Worm (Caenorhabditis elegans): Measurements from ENCODE around the gene ocr-2.

DNA sequence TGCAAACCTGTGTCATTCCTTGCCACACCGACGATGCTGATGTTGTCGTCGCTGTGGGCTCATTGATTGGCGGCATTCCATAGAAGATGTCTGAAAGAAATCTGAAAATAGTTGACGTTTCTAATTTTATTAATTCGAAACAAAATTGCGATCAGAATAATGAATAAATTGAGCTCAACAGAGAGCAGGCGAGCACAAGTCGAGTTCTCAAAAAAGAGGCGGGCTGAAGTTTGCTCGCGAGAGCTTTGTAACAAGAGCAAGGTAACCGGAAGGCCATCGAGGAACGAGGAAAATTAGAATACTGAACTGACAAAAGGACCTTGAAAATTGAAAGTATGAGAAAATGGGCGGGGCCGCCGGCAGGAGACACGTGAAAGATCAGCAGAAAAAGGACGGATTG, 16.6 kb upstream of the ocr-2 start, which contains the start of gene nhr-66:
- TF ChIP-seq W03F9.2 (tag; optimal IDR thresholded peaks at IDR 0.05) (no peak), him-1 (tag; optimal IDR thresholded peaks at IDR 0.05) (no peak)

All from whole organism, L4/young adult.